Fruit fly (Drosophila melanogaster) whole organism, adult: ENCODE data around the gene Arpc3A.

Source experiments
- CG1620 ChIP-seq: fragments of 200-800 bp; sonication (Bioruptor generic); optimal IDR thresholded peaks from 2 replicates; lab custom pipeline; 2016; ENCODE audit warnings: missing biosample characterization, missing genetic modification characterization
- Hr96 ChIP-seq: fragments of 200-800 bp; sonication (Bioruptor generic); optimal IDR thresholded peaks from 2 replicates; lab custom pipeline; 2016; ENCODE audit warnings: missing biosample characterization, missing genetic modification characterization
- Mnt ChIP-seq: fragments of 200-800 bp; sonication (Bioruptor generic); optimal IDR thresholded peaks from 2 replicates; lab custom pipeline; 2016; ENCODE audit warnings: missing biosample characterization, mild to moderate bottlenecking, missing genetic modification characterization
- cic ChIP-seq: fragments of 200-800 bp; sonication (Bioruptor generic); optimal IDR thresholded peaks from 2 replicates; lab custom pipeline; 2017; ENCODE audit warnings: missing biosample characterization, mild to moderate bottlenecking, missing genetic modification characterization, moderate library complexity
- ovo ChIP-seq: fragments of 200-800 bp; sonication (Bioruptor generic); optimal IDR thresholded peaks from 2 replicates; lab custom pipeline; 2016; ENCODE audit warnings: missing biosample characterization, missing genetic modification characterization
- tj ChIP-seq: fragments of 200-800 bp; sonication (Bioruptor generic); optimal IDR thresholded peaks from 3 replicates; lab custom pipeline; 2017; ENCODE audit warnings: missing biosample characterization, mild to moderate bottlenecking, missing genetic modification characterization, moderate library complexity

- TF ChIP-seq tj (GFP tag; lab: Kevin White, UChicago) (no peak), CG1620 (GFP tag; lab: Kevin White, UChicago) (no peak), Mnt (GFP tag; lab: Kevin White, UChicago) (no peak), cic (GFP tag; lab: Kevin White, UChicago) (no peak), ovo (no peak), Hr96 (GFP tag; lab: Kevin White, UChicago) (no peak)
Measured at dm6 chr3R:15859896-15860295, 25.4 kb downstream of the Arpc3A start, which contains the start of gene CG9632.
